Fruit fly (Drosophila melanogaster): ENCODE measurements around the gene CG1578.

Gene CG1578

DNA sequence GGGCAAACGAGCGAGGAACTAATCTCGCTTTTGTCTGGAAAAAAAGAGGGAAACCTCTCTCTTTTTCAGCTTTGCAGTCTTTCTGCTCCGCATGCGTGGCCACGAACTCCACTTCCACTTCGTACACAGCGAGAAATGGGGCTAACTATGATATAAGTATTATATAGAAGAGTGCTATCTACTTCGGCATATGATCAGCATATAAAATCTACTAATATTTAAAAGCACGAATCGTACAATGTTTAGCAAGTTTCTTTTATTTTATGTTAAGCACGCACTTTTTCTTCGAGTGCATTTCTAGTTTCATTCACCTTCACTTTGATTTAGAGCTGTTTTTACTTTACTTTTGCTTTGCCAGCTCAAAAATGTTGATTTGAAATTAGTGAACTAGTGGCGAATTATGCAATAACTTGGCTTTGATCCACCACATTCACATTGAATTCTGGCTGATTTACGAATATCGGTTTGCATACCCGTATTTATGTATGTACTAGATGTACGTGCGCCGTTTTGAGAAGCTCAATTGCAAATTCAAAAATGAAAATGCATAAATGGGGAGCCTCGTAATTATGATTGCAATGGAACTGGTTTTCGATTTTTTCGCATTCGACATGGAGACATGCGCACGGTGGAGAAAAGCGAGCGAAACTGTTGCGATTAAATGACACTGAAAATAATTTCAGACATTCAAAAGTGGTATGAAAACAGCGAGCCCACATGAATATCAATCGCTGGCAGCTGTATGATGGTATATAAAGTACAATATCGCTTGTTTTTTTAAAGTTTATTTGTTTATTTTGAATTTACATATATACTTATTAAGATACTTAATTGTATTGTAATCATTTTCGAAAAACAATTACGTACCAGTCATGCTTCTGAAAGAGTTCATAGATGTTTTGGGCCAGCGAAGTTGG lies 41.4 kb upstream of the CG1578 start (continued):
- TF ChIP-seq CG7556 (GFP tag; optimal IDR thresholded peaks at IDR 0.05) (peak; percentile 58), CG14441 (GFP tag; IDR thresholded peaks at IDR 0.05) (peak; percentile 86), sr (GFP tag; IDR thresholded peaks at IDR 0.05) (peak; percentile 68; the same call in 2 of the 3 replicates), crol (GFP tag; IDR thresholded peaks at IDR 0.05) (no peak), CG14860 (GFP tag; IDR thresholded peaks at IDR 0.05; ENCODE audit: partially characterized antibody) (no peak), pita (GFP tag; optimal IDR thresholded peaks at IDR 0.05) (no peak), zen2 (GFP tag; IDR thresholded peaks at IDR 0.05; ENCODE audit: partially characterized antibody) (no peak), CG10543 (GFP tag; optimal IDR thresholded peaks at IDR 0.05) (peak; percentile 18), CG30431 (GFP tag; optimal IDR thresholded peaks at IDR 0.05) (peak; percentile 51), otp (GFP tag; IDR thresholded peaks at IDR 0.05) (peak; percentile 90), pfk (GFP tag; optimal IDR thresholded peaks at IDR 0.05) (no peak), CG2889 (GFP tag; IDR thresholded peaks at IDR 0.05) (0 out of 3 replicates have a peak, but pooled peaks have one; percentile 35), stc (GFP tag; IDR thresholded peaks at IDR 0.05) (peak; percentile 91), tio (GFP tag; optimal IDR thresholded peaks at IDR 0.05) (peak; percentile 18), CG32532 (GFP tag; IDR thresholded peaks at IDR 0.05) (peak; percentile 84), CG16815 (GFP tag; optimal IDR thresholded peaks at IDR 0.05) (peak; percentile 44), CHES-1-like (GFP tag; optimal IDR thresholded peaks at IDR 0.05) (no peak), kni (GFP tag; optimal IDR thresholded peaks at IDR 0.05) (no peak), CG42726 (GFP tag; IDR thresholded peaks at IDR 0.05; ENCODE audit: partially characterized antibody) (no peak), H2.0 (GFP tag; IDR thresholded peaks at IDR 0.05) (peak; percentile 69), CG15696 (tag; optimal IDR thresholded peaks at IDR 0.05) (peak; percentile 65), CG9876 (GFP tag; optimal IDR thresholded peaks at IDR 0.05) (no peak), HLH4C (GFP tag; IDR thresholded peaks at IDR 0.05; ENCODE audit: partially characterized antibody) (no peak), wor (GFP tag; IDR thresholded peaks at IDR 0.05) (peak; percentile 42; the same call in 1 of the 2 replicates), CG3726 (GFP tag; IDR thresholded peaks at IDR 0.05) (0 out of 3 replicates have a peak, but pooled peaks have one; percentile 49), zen (tag; optimal IDR thresholded peaks at IDR 0.05) (peak; percentile 62), CG34376 (GFP tag; optimal IDR thresholded peaks at IDR 0.05) (no peak), fru (optimal IDR thresholded peaks at IDR 0.05) (no peak), fu2 (GFP tag; optimal IDR thresholded peaks at IDR 0.05) (no peak), yki (optimal IDR thresholded peaks at IDR 0.05) (no peak), Doc3 (GFP tag; IDR thresholded peaks at IDR 0.05; ENCODE audit: partially characterized antibody) (no peak), dpn (GFP tag; optimal IDR thresholded peaks at IDR 0.05) (peak; percentile 62 to 79), CG33557 (GFP tag; optimal IDR thresholded peaks at IDR 0.05) (peak; percentile 53), cad (GFP tag; optimal IDR thresholded peaks at IDR 0.05) (no peak), CG14710 (tag; optimal IDR thresholded peaks at IDR 0.05) (peak; percentile 65), Hmr (GFP tag; optimal IDR thresholded peaks at IDR 0.05) (peak; percentile 40), seq (GFP tag; IDR thresholded peaks at IDR 0.05) (0 out of 2 replicates have a peak, but pooled peaks have one; percentile 17), Camta (GFP tag; optimal IDR thresholded peaks at IDR 0.05) (peak; percentile 81), CG4424 (GFP tag; optimal IDR thresholded peaks at IDR 0.05) (peak; percentile 68), br (optimal IDR thresholded peaks at IDR 0.05) (no peak), Mes4 (GFP tag; optimal IDR thresholded peaks at IDR 0.05) (peak; percentile 28), Dip2 (GFP tag; IDR thresholded peaks at IDR 0.05) (no peak), ci (GFP tag; IDR thresholded peaks at IDR 0.05) (peak; percentile 97), Ssrp (tag; optimal IDR thresholded peaks at IDR 0.05) (peak; percentile 74), ssp (GFP tag; IDR thresholded peaks at IDR 0.05) (peak; percentile 62), CG17328 (GFP tag; IDR thresholded peaks at IDR 0.05) (peak; percentile 72), Hmx (GFP tag; optimal IDR thresholded peaks at IDR 0.05) (peak; percentile 56), CG14014 (GFP tag; IDR thresholded peaks at IDR 0.05) (peak; percentile 88), CG17568 (GFP tag; optimal IDR thresholded peaks at IDR 0.05) (no peak), sqz (GFP tag; optimal IDR thresholded peaks at IDR 0.05) (peak; percentile 32)

Measured in whole organism, embryonic.